Worm (Caenorhabditis elegans) whole organism, L4/young adult: ENCODE results near the gene clec-32.

ENCODE experiments used
- dao-5 ChIP-seq: sonication (generic microtip); optimal IDR thresholded peaks from 2 replicates; lab custom pipeline; 2016; ENCODE audit warnings: missing genotype, missing genetic modification characterization, moderate library complexity, missing compliant biosample characterization
- him-1 ChIP-seq: sonication (generic microtip); optimal IDR thresholded peaks from 2 replicates; lab custom pipeline; 2016; ENCODE audit warnings: missing genotype, missing genetic modification reagents, missing genetic modification characterization, missing compliant biosample characterization

DNA sequence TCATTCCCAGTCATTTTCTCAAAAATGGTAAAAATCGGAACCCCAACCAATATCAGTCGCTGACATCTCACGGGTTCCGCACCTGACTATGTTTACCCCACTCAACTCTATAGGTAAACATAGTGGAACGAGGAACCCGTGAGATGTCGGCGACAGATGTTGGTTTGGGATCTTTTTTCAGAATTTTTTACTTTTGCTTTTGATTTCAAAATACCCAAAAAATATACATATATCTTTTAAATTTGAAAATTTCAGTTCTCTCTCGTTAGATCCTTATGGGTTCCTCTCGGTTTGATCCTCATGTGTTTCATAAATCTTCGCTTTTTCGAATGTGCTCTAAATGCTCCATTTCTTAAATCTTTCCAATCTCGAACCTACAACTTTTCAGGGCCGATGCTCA, 12.0 kb upstream of the clec-32 start, which contains the start of gene srw-23:
- TF ChIP-seq dao-5 (tag; lab: Kevin White, UChicago) (no peak), him-1 (no peak)
